Worm (Caenorhabditis elegans): ENCODE measurements around the gene sph-1.

DNA sequence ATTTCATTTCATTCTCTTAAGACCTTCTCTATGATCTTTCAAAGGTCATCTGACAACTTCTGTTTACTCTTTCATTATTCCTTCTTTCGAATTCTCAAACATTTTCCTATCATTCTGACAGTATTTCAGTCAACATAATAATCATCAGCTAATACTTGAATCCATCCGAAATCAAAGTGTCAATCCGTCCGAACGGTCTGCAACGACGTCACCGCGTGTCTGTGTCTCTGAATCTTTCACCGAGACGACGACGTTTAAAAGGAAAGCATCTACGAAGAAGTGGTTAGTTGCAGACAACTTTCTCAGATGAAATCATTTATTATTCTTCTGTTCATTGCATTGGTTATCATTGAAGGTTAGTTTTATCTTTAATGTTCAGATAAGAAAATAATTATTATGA lies 31.1 kb downstream of the sph-1 start, which contains the start of gene Y42H9AR.5:
- no peak for TF ChIP-seq hlh-1 (tag; optimal IDR thresholded peaks at IDR 0.05)
- no peak for TF ChIP-seq ztf-11 (tag; optimal IDR thresholded peaks at IDR 0.05)
- TF ChIP-seq sptf-1 (tag; optimal IDR thresholded peaks at IDR 0.05) = no peak
- TF ChIP-seq nhr-237 (tag; optimal IDR thresholded peaks at IDR 0.05) = no peak
- TF ChIP-seq cnd-1 (tag; optimal IDR thresholded peaks at IDR 0.05) = no peak
- TF ChIP-seq mep-1 (tag; optimal IDR thresholded peaks at IDR 0.05) = no peak
- no peak for TF ChIP-seq unc-120 (tag; optimal IDR thresholded peaks at IDR 0.05; ENCODE audit: poor library complexity, severe bottlenecking)
- TF ChIP-seq blmp-1 (tag; optimal IDR thresholded peaks at IDR 0.05) = no peak
- no peak for TF ChIP-seq nhr-76 (tag; optimal IDR thresholded peaks at IDR 0.05)

Measured in whole organism, mixed stage, embryonic.